Worm (Caenorhabditis elegans): Measurements from ENCODE around the gene hmgs-1.

DNA sequence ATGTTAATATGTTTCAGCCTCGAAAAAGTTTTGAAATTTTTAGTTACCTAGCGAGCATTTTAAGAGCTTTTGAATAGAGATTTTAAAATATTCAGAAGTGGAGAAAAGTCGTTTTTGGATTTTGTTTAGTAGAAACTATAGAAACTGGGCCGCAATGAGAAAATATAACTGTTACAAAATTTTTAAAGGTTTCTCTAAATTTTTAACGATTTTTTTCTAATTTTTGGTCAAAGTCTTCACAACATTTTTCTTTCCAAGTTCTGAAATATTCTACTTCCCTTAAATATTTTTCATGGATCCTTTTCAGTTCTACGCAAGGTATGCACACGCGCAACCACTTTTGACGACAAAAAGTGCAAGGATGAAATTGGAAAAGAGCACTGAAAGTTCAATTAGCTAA lies 21.1 kb upstream of the hmgs-1 start, which contains the start of gene peli-1:
- TF ChIP-seq nhr-12 (tag; optimal IDR thresholded peaks at IDR 0.05): no peak
- TF ChIP-seq pqm-1 (tag; optimal IDR thresholded peaks at IDR 0.05): no peak
- TF ChIP-seq unc-62 (GFP tag; optimal IDR thresholded peaks at IDR 0.05): no peak
- no peak for TF ChIP-seq mdl-1 (tag; optimal IDR thresholded peaks at IDR 0.05)

Data from whole organism, L1 larva.